Worm (Caenorhabditis elegans) whole organism, young adult: Measurements from ENCODE around the gene R07E5.19.

Experiments
- F22D6.2 ChIP-seq: sonication (generic microtip); optimal IDR thresholded peaks from 2 replicates; lab custom pipeline; 2016; ENCODE audit warnings: mild to moderate bottlenecking, missing genetic modification characterization, missing compliant biosample characterization
- F33H1.4 ChIP-seq: fragments of 200-800 bp; sonication (Bioruptor generic); IDR thresholded peaks from 2 replicates; pipeline ENCODE4 v1.3.6; 2022; ENCODE audit warnings: missing genetic modification reagents, missing genetic modification characterization, missing compliant biosample characterization
- F37B4.10 ChIP-seq: fragments of 200-800 bp; sonication (Bioruptor generic); IDR thresholded peaks from 2 replicates; pipeline ENCODE4 v1.3.6; 2022; ENCODE audit warnings: missing genetic modification characterization, missing compliant biosample characterization
- K11D2.4 ChIP-seq: fragments of 200-800 bp; sonication (Bioruptor generic); IDR thresholded peaks from 2 replicates; pipeline ENCODE4 v1.3.6; 2022; ENCODE audit warnings: missing genetic modification reagents, missing genetic modification characterization, missing compliant biosample characterization
- Y53G8AR.9 ChIP-seq: fragments of 200-800 bp; sonication (Bioruptor generic); conservative IDR thresholded peaks from 2 replicates; pipeline ENCODE4 v1.3.6; 2022; ENCODE audit warnings: missing genetic modification reagents, missing genetic modification characterization, missing compliant biosample characterization
- Y95B8A.8 ChIP-seq: fragments of 200-800 bp; sonication (Bioruptor generic); IDR thresholded peaks from 2 replicates; pipeline ENCODE4 v1.3.6; 2022; ENCODE audit warnings: missing genetic modification reagents, missing genetic modification characterization, missing compliant biosample characterization
- ceh-40 ChIP-seq: fragments of 200-800 bp; sonication (Bioruptor generic); IDR thresholded peaks from 2 replicates; pipeline ENCODE4 v1.3.6; 2022; ENCODE audit warnings: missing genetic modification characterization, missing compliant biosample characterization
- ceh-91 ChIP-seq: fragments of 200-800 bp; sonication (Bioruptor generic); IDR thresholded peaks from 2 replicates; pipeline ENCODE4 v1.3.6; 2022; ENCODE audit warnings: missing genetic modification reagents, missing genetic modification characterization, missing compliant biosample characterization
- chd-7 ChIP-seq: sonication (generic microtip); optimal IDR thresholded peaks from 2 replicates; lab custom pipeline; 2016; ENCODE audit warnings: mild to moderate bottlenecking, missing genetic modification characterization, moderate library complexity, missing compliant biosample characterization
- egrh-3 ChIP-seq: fragments of 200-800 bp; sonication (Bioruptor generic); IDR thresholded peaks from 2 replicates; pipeline ENCODE4 v1.3.6; 2022; ENCODE audit warnings: missing genetic modification reagents, missing genetic modification characterization, missing compliant biosample characterization
- hsf-1 ChIP-seq: fragments of 200-800 bp; sonication (Bioruptor generic); IDR thresholded peaks from 2 replicates; pipeline ENCODE4 v1.3.6; 2022; ENCODE audit warnings: missing genetic modification reagents, missing genetic modification characterization, missing compliant biosample characterization
- let-526 ChIP-seq: fragments of 200-800 bp; sonication (Bioruptor generic); IDR thresholded peaks from 2 replicates; pipeline ENCODE4 v1.3.6; 2022; ENCODE audit warnings: missing genetic modification reagents, missing genetic modification characterization, missing compliant biosample characterization
- madf-3 ChIP-seq: fragments of 200-800 bp; sonication (Bioruptor generic); IDR thresholded peaks from 2 replicates; pipeline ENCODE4 v1.3.6; 2022; ENCODE audit warnings: missing genetic modification reagents, missing genetic modification characterization, missing compliant biosample characterization
- rec-8 ChIP-seq, 2 experiments: sonication (generic microtip); optimal IDR thresholded peaks; 2 replicates each; lab custom pipeline; 2016; ENCODE audit warnings: mild to moderate bottlenecking in 2 of 2, missing genetic modification characterization in 2 of 2, missing genetic modification reagents in 2 of 2, missing genotype in 2 of 2, missing biosample characterization in 1 of 2, missing compliant biosample characterization in 1 of 2, moderate library complexity in 1 of 2
- repo-1 ChIP-seq: sonication (generic microtip); optimal IDR thresholded peaks from 2 replicates; lab custom pipeline; 2017; ENCODE audit warnings: mild to moderate bottlenecking, missing genetic modification characterization, missing compliant biosample characterization

The R07E5.19 gene

ce11 chrIII:4369381-4369809 lies 48.5 kb downstream of the R07E5.19 start (continued):
- TF ChIP-seq hsf-1 (GFP tag; lab: Robert Waterston, UW) (0 out of 2 replicates have a peak, but pooled peaks have one; percentile 59), K11D2.4 (GFP tag; lab: Robert Waterston, UW) (peak; percentile 49; the same call in 1 of the 2 replicates), chd-7 (tag; lab: Kevin White, UChicago) (peak; percentile 35), let-526 (peak; percentile 4; the same call in 1 of the 2 replicates), repo-1 (tag; lab: Kevin White, UChicago) (peak; percentile 74), Y53G8AR.9 (0 out of 2 replicates have a peak, but pooled peaks have one; percentile 73), F33H1.4 (GFP tag; lab: Robert Waterston, UW) (peak; percentile 45; the same call in 1 of the 2 replicates), madf-3 (GFP tag; lab: Robert Waterston, UW) (0 out of 2 replicates have a peak, but pooled peaks have one; percentile 42), ceh-40 (peak; percentile 51; the same call in 1 of the 2 replicates), Y95B8A.8 (GFP tag; lab: Robert Waterston, UW) (0 out of 2 replicates have a peak, but pooled peaks have one; percentile 53), F22D6.2 (tag; lab: Kevin White, UChicago) (peak; percentile 1), F37B4.10 (GFP tag; lab: Robert Waterston, UW) (0 out of 2 replicates have a peak, but pooled peaks have one; percentile 22), rec-8 (tag; optimal IDR thresholded peaks at IDR 0.05; lab: Kevin White, UChicago) (peak in 1 of 2 experiments; percentile 32)

ce11 chrIII:4367649-4368048 lies 50.2 kb downstream of the R07E5.19 start, which contains the start of gene ckb-2:
ckb-2 (plus strand) TSS chrIII:4367949.
- TF ChIP-seq ceh-91 (GFP tag; lab: Robert Waterston, UW) (no peak), egrh-3 (GFP tag; lab: Robert Waterston, UW) (no peak)
- TF ChIP-seq, all 124 proteins: peak for 0
